Worm (Caenorhabditis elegans): ENCODE data around the gene clec-7.

clec-7 gene

ce11 chrV:7379384-7379783 is 51.2 kb downstream of the clec-7 start, which contains the start of gene srsx-24:
Gene srsx-24, minus strand, starts transcription at chrV:7379484.
- TF ChIP-seq ama-1 (optimal IDR thresholded peaks at IDR 0.05) (no peak), ama-1 (GFP tag; optimal IDR thresholded peaks at IDR 0.05) (no peak)

Measured in whole organism, young adult.